Fruit fly (Drosophila melanogaster) whole organism, embryonic: ENCODE data around the gene CG11811.
A peak's percentile ranks its signal among the peaks of the same experiment; 100 is the strongest.

Source experiments
- Abd-B ChIP-seq: fragments of 200-800 bp; sonication (Bioruptor generic); optimal IDR thresholded peaks from 2 replicates; lab custom pipeline; 2018; ENCODE audit warnings: missing biosample characterization, mild to moderate bottlenecking, missing genetic modification characterization, moderate library complexity
- Adf1 ChIP-seq: fragments of 200-800 bp; sonication (Bioruptor generic); IDR thresholded peaks from 2 replicates; pipeline ENCODE4 v1.3.6; 2022; ENCODE audit warnings: missing biosample characterization, missing genetic modification characterization
- Atf6 ChIP-seq: fragments of 200-800 bp; sonication (Bioruptor generic); IDR thresholded peaks from 2 replicates; pipeline ENCODE4 v1.3.6; 2022; ENCODE audit warnings: missing biosample characterization, missing genetic modification characterization
- Blimp-1 ChIP-seq: fragments of 200-800 bp; sonication (Bioruptor generic); optimal IDR thresholded peaks from 3 replicates; lab custom pipeline; 2018; ENCODE audit warnings: missing biosample characterization, missing genetic modification characterization, mild to moderate bottlenecking, moderate library complexity, missing genetic modification reagents
- CG10209 ChIP-seq: fragments of 200-800 bp; sonication (Bioruptor generic); optimal IDR thresholded peaks from 3 replicates; lab custom pipeline; 2017; ENCODE audit warnings: missing biosample characterization, mild to moderate bottlenecking, missing genetic modification characterization, missing genetic modification reagents
- CG10979 ChIP-seq: fragments of 200-800 bp; sonication (Bioruptor generic); optimal IDR thresholded peaks from 2 replicates; lab custom pipeline; 2018; ENCODE audit warnings: missing biosample characterization, mild to moderate bottlenecking, missing genetic modification characterization, moderate library complexity
- CG11696 ChIP-seq: fragments of 200-800 bp; sonication (Bioruptor generic); IDR thresholded peaks from 2 replicates; pipeline ENCODE4 v1.3.6; 2022; ENCODE audit warnings: missing biosample characterization, missing genetic modification characterization
- CG12155 ChIP-seq: fragments of 200-800 bp; sonication (Bioruptor generic); optimal IDR thresholded peaks from 3 replicates; lab custom pipeline; 2016; ENCODE audit warnings: missing biosample characterization, missing genetic modification characterization
- CG13296 ChIP-seq: fragments of 200-800 bp; sonication (Bioruptor generic); optimal IDR thresholded peaks from 3 replicates; lab custom pipeline; 2018; ENCODE audit warnings: missing biosample characterization, mild to moderate bottlenecking, missing genetic modification characterization
- CG13424 ChIP-seq: fragments of 200-800 bp; sonication (Bioruptor generic); optimal IDR thresholded peaks from 2 replicates; lab custom pipeline; 2019; ENCODE audit warnings: missing biosample characterization, mild to moderate bottlenecking, missing genetic modification characterization, moderate library complexity
- CG15696 ChIP-seq: fragments of 200-800 bp; sonication (Bioruptor generic); optimal IDR thresholded peaks from 2 replicates; lab custom pipeline; 2019; ENCODE audit warnings: missing biosample characterization, mild to moderate bottlenecking, missing genetic modification characterization, moderate library complexity
- CG16779 ChIP-seq: fragments of 200-800 bp; sonication (Bioruptor generic); IDR thresholded peaks from 2 replicates; pipeline ENCODE4 v1.3.6; 2022; ENCODE audit warnings: missing biosample characterization, missing genetic modification characterization
- CG17359 ChIP-seq: fragments of 200-800 bp; sonication (Bioruptor generic); optimal IDR thresholded peaks from 3 replicates; lab custom pipeline; 2018; ENCODE audit warnings: missing biosample characterization, mild to moderate bottlenecking, missing genetic modification characterization, moderate library complexity
- CG17385 ChIP-seq: fragments of 200-800 bp; sonication (Bioruptor generic); optimal IDR thresholded peaks from 3 replicates; lab custom pipeline; 2018; ENCODE audit warnings: missing biosample characterization, mild to moderate bottlenecking, missing genetic modification characterization
- CG18262 ChIP-seq: fragments of 200-800 bp; optimal IDR thresholded peaks from 3 replicates; lab custom pipeline; 2019; ENCODE audit warnings: missing biosample characterization, mild to moderate bottlenecking, missing genetic modification characterization, moderate library complexity
- CG32532 ChIP-seq: fragments of 200-800 bp; sonication (Bioruptor generic); IDR thresholded peaks from 2 replicates; pipeline ENCODE4 v1.3.6; 2022; ENCODE audit warnings: missing biosample characterization, missing genetic modification characterization
- CG5953 ChIP-seq: fragments of 200-800 bp; sonication (Bioruptor generic); IDR thresholded peaks from 2 replicates; pipeline ENCODE4 v1.3.6; 2022; ENCODE audit warnings: missing biosample characterization, missing genetic modification characterization
- CG7357 ChIP-seq: fragments of 200-800 bp; sonication (Bioruptor generic); IDR thresholded peaks from 3 replicates; pipeline ENCODE4 v1.3.6; 2022; ENCODE audit warnings: missing biosample characterization, missing genetic modification characterization
- CG9215 ChIP-seq: fragments of 200-800 bp; sonication (Bioruptor generic); IDR thresholded peaks from 2 replicates; pipeline ENCODE4 v1.3.6; 2022; ENCODE audit warnings: missing biosample characterization, missing genetic modification characterization
- CrebB ChIP-seq: fragments of 200-800 bp; sonication (Bioruptor generic); optimal IDR thresholded peaks from 3 replicates; lab custom pipeline; 2018; ENCODE audit warnings: missing biosample characterization, mild to moderate bottlenecking, missing genetic modification characterization
- Deaf1 ChIP-seq: fragments of 200-800 bp; optimal IDR thresholded peaks from 3 replicates; lab custom pipeline; 2019; ENCODE audit warnings: missing biosample characterization, mild to moderate bottlenecking, missing genetic modification characterization, moderate library complexity
- Eip74EF ChIP-seq, 2 experiments: fragments of 200-800 bp in 1 of 2; fragments of >200 bp in 1 of 2; sonication (Bioruptor generic) in 1 of 2; optimal IDR thresholded peaks; 2 replicates each; lab custom pipeline; 2017 to 2019; ENCODE audit warnings: missing biosample characterization in 2 of 2, missing genetic modification characterization in 2 of 2, mild to moderate bottlenecking in 1 of 2, moderate library complexity in 1 of 2
- Ets65A ChIP-seq: fragments of 200-800 bp; sonication (Bioruptor generic); peaks from one replicate; lab custom pipeline; 2016; ENCODE audit warnings: missing biosample characterization, missing genetic modification characterization
- Meics ChIP-seq: fragments of 200-800 bp; sonication (Bioruptor generic); optimal IDR thresholded peaks from 2 replicates; lab custom pipeline; 2017; ENCODE audit warnings: missing biosample characterization, mild to moderate bottlenecking, missing genetic modification characterization
- Nf-YA ChIP-seq: fragments of 200-800 bp; sonication (Bioruptor generic); IDR thresholded peaks from 2 replicates; pipeline ENCODE4 v1.3.6; 2022; ENCODE audit warnings: missing biosample characterization, missing genetic modification characterization
- Oli ChIP-seq: fragments of 200-800 bp; sonication (Bioruptor generic); optimal IDR thresholded peaks from 2 replicates; lab custom pipeline; 2018; ENCODE audit warnings: missing biosample characterization, mild to moderate bottlenecking, missing genetic modification characterization, moderate library complexity
- Six4 ChIP-seq: fragments of 200-800 bp; sonication (Bioruptor generic); optimal IDR thresholded peaks from 2 replicates; lab custom pipeline; 2016; ENCODE audit warnings: missing biosample characterization, missing genetic modification characterization
- Ssrp ChIP-seq: fragments of 200-800 bp; sonication (Bioruptor generic); optimal IDR thresholded peaks from 2 replicates; lab custom pipeline; 2018; ENCODE audit warnings: missing biosample characterization, mild to moderate bottlenecking, missing genetic modification characterization, moderate library complexity
- bsh ChIP-seq, 2 experiments: fragments of 200-800 bp; sonication (Bioruptor generic); optimal IDR thresholded peaks; 2 replicates each; lab custom pipeline; 2017 to 2018; ENCODE audit warnings: mild to moderate bottlenecking in 2 of 2, missing biosample characterization in 2 of 2, missing genetic modification characterization in 2 of 2, moderate library complexity in 1 of 2
- btn ChIP-seq: fragments of 200-800 bp; sonication (Bioruptor generic); optimal IDR thresholded peaks from 2 replicates; lab custom pipeline; 2016; ENCODE audit warnings: missing biosample characterization, missing genetic modification characterization
- croc ChIP-seq: fragments of 200-800 bp; sonication (Bioruptor generic); conservative IDR thresholded peaks from 3 replicates; pipeline ENCODE4 v1.3.6; 2022; ENCODE audit warnings: missing biosample characterization, missing genetic modification characterization
- en ChIP-seq: fragments of 200-800 bp; sonication (Bioruptor generic); optimal IDR thresholded peaks from 2 replicates; lab custom pipeline; 2016; ENCODE audit warnings: missing biosample characterization, missing genetic modification characterization
- ewg ChIP-seq: fragments of 200-800 bp; sonication (Bioruptor generic); optimal IDR thresholded peaks from 3 replicates; lab custom pipeline; 2017; ENCODE audit warnings: mild to moderate bottlenecking, missing biosample characterization, missing genetic modification reagents, missing genetic modification characterization
- exex ChIP-seq: fragments of 200-800 bp; sonication (Bioruptor generic); optimal IDR thresholded peaks from 4 replicates; lab custom pipeline; 2018; ENCODE audit warnings: missing biosample characterization, mild to moderate bottlenecking, missing genetic modification characterization, moderate library complexity
- gcm ChIP-seq: fragments of 200-800 bp; sonication (Bioruptor generic); optimal IDR thresholded peaks from 2 replicates; lab custom pipeline; 2019; ENCODE audit warnings: missing biosample characterization, mild to moderate bottlenecking, missing genetic modification characterization, moderate library complexity
- gro ChIP-seq: fragments of 200-800 bp; sonication (Bioruptor generic); optimal IDR thresholded peaks from 2 replicates; lab custom pipeline; 2016; ENCODE audit warnings: missing biosample characterization, missing genetic modification characterization
- h ChIP-seq: fragments of >200 bp; optimal IDR thresholded peaks from 2 replicates; lab custom pipeline; 2017
- inv ChIP-seq: fragments of 200-800 bp; sonication (Bioruptor generic); IDR thresholded peaks from 2 replicates; pipeline ENCODE4 v1.3.6; 2022; ENCODE audit warnings: missing biosample characterization, missing genetic modification characterization; ENCODE audit not compliant: partially characterized antibody
- lab ChIP-seq: fragments of 200-800 bp; sonication (Bioruptor generic); optimal IDR thresholded peaks from 3 replicates; lab custom pipeline; 2017; ENCODE audit warnings: missing biosample characterization, missing genetic modification characterization, mild to moderate bottlenecking, moderate library complexity, missing genetic modification reagents
- mld ChIP-seq: fragments of 200-800 bp; sonication (Bioruptor generic); IDR thresholded peaks from 3 replicates; pipeline ENCODE4 v1.3.6; 2022; ENCODE audit warnings: missing biosample characterization, missing genetic modification characterization; ENCODE audit not compliant: partially characterized antibody
- nmo ChIP-seq: fragments of 200-800 bp; sonication (Bioruptor generic); optimal IDR thresholded peaks from 2 replicates; lab custom pipeline; 2018; ENCODE audit warnings: missing biosample characterization, mild to moderate bottlenecking, missing genetic modification characterization, moderate library complexity
- oc ChIP-seq: fragments of 200-800 bp; sonication (Bioruptor generic); optimal IDR thresholded peaks from 2 replicates; lab custom pipeline; 2018; ENCODE audit warnings: missing biosample characterization, mild to moderate bottlenecking, missing genetic modification characterization, moderate library complexity
- pros ChIP-seq: fragments of 200-800 bp; sonication (Bioruptor generic); optimal IDR thresholded peaks from 3 replicates; lab custom pipeline; 2019; ENCODE audit warnings: missing biosample characterization, mild to moderate bottlenecking, missing genetic modification characterization, moderate library complexity
- ranshi ChIP-seq: fragments of 200-800 bp; sonication (Bioruptor generic); IDR thresholded peaks from 2 replicates; pipeline ENCODE4 v1.3.6; 2022; ENCODE audit warnings: missing biosample characterization, missing genetic modification characterization
- ro ChIP-seq: fragments of 200-800 bp; sonication (Bioruptor generic); IDR thresholded peaks from 2 replicates; pipeline ENCODE4 v1.3.6; 2022; ENCODE audit warnings: missing biosample characterization, missing genetic modification characterization
- run ChIP-seq: fragments of 200-800 bp; sonication (Bioruptor generic); optimal IDR thresholded peaks from 3 replicates; lab custom pipeline; 2018; ENCODE audit warnings: missing biosample characterization, mild to moderate bottlenecking, missing genetic modification characterization
- sim ChIP-seq: fragments of 200-800 bp; sonication (Bioruptor generic); IDR thresholded peaks from 2 replicates; pipeline ENCODE4 v1.3.6; 2022; ENCODE audit warnings: missing biosample characterization, missing genetic modification characterization
- yki ChIP-seq: fragments of >200 bp; optimal IDR thresholded peaks from 3 replicates; lab custom pipeline; 2018
- zen ChIP-seq: fragments of 200-800 bp; sonication (Bioruptor generic); optimal IDR thresholded peaks from 3 replicates; lab custom pipeline; 2018; ENCODE audit warnings: missing biosample characterization, mild to moderate bottlenecking, missing genetic modification characterization, moderate library complexity

Gene CG11811

dm6 chr3L:10665433-10666150 is 25.2 kb upstream of the CG11811 start (continued):
- TF ChIP-seq CrebB (tag; lab: Kevin White, UChicago) (peak; percentile 96), btn (GFP tag; lab: Kevin White, UChicago) (peak; percentile 84), gro (GFP tag; lab: Kevin White, UChicago) (peak; percentile 81), Ets65A (GFP tag; lab: Kevin White, UChicago) (peak; percentile 95), CG7357 (GFP tag; lab: Robert Waterston, UW) (peak; percentile 88), pros (GFP tag; lab: Kevin White, UChicago) (peak; percentile 92), h (lab: Kevin White, UChicago) (no peak), inv (GFP tag; lab: Robert Waterston, UW) (no peak), exex (tag; lab: Kevin White, UChicago) (peak; percentile 88), nmo (GFP tag; lab: Kevin White, UChicago) (peak; percentile 99), run (peak; percentile 98), en (GFP tag; lab: Kevin White, UChicago) (peak; percentile 67), mld (GFP tag; lab: Robert Waterston, UW) (no peak), CG10979 (tag; lab: Kevin White, UChicago) (peak; percentile 99), CG12155 (GFP tag; lab: Kevin White, UChicago) (peak; percentile 90), Meics (GFP tag; lab: Kevin White, UChicago) (peak; percentile 97), croc (GFP tag; lab: Robert Waterston, UW) (peak; percentile 93), CG16779 (GFP tag; lab: Robert Waterston, UW) (0 out of 2 replicates have a peak, but pooled peaks have one; percentile 57), Abd-B (GFP tag; lab: Kevin White, UChicago) (peak; percentile 98), gcm (GFP tag; lab: Kevin White, UChicago) (peak; percentile 99), ewg (GFP tag; lab: Kevin White, UChicago) (peak; percentile 91), Blimp-1 (GFP tag; lab: Kevin White, UChicago) (peak; percentile 96), Six4 (GFP tag; lab: Kevin White, UChicago) (peak; percentile 96), CG13296 (peak; percentile 98), oc (tag; lab: Kevin White, UChicago) (peak; percentile 96), CG11696 (GFP tag; lab: Robert Waterston, UW) (peak; percentile 98), Nf-YA (GFP tag; lab: Robert Waterston, UW) (peak; percentile 65), Atf6 (GFP tag; lab: Robert Waterston, UW) (peak; percentile 92), yki (peak; percentile 58), CG32532 (peak; percentile 91), ro (GFP tag; lab: Robert Waterston, UW) (peak; percentile 83), sim (GFP tag; lab: Robert Waterston, UW) (peak; percentile 91), zen (tag; lab: Kevin White, UChicago) (peak; percentile 98), CG17359 (peak; percentile 98), CG5953 (GFP tag; lab: Robert Waterston, UW) (peak; percentile 65), CG15696 (tag; lab: Kevin White, UChicago) (peak; percentile 98), Adf1 (peak; percentile 85), CG9215 (GFP tag; lab: Robert Waterston, UW) (peak; percentile 88), CG13424 (tag; lab: Kevin White, UChicago) (peak; percentile 99), bsh (GFP tag; optimal IDR thresholded peaks at IDR 0.05; lab: Kevin White, UChicago) (peak; percentile 96 to 97), Ssrp (peak; percentile 98), CG10209 (GFP tag; lab: Kevin White, UChicago) (peak; percentile 98), Oli (peak; percentile 98), lab (GFP tag; lab: Kevin White, UChicago) (peak; percentile 96), Deaf1 (tag; lab: Kevin White, UChicago) (peak; percentile 87), ranshi (GFP tag; lab: Robert Waterston, UW) (peak; percentile 81), Eip74EF (GFP tag; optimal IDR thresholded peaks at IDR 0.05; lab: Kevin White, UChicago) (peak in 1 of 2 experiments; percentile 99), CG18262 (tag; lab: Kevin White, UChicago) (peak; percentile 100), CG17385 (GFP tag; lab: Kevin White, UChicago) (peak; percentile 96)
